Fruit fly (Drosophila melanogaster): Measurements from ENCODE around the gene tap.

tap gene

DNA sequence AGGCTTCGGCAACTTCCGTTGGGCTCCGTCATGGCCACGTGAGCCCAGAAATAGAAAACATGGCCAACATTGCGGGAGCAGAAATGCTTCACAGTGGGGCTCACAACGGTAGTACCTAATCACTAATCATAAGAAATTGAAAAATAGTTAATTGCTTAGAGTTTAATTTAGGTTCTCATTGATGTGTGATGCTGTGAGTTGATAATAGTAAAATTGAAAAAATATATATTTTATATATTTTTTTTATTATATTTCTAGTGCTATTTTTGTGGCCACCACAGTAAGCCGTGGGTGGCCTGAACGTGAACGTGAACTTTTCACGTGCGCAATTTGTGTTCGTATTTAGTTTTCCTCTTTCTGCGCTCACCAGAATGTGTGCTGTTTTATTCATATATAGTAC lies 49.0 kb upstream of the tap start (continued):
- TF ChIP-seq pan (optimal IDR thresholded peaks at IDR 0.05), result no peak
- peak in 1 of 2 experiments; percentile 60 for TF ChIP-seq pan (GFP tag; optimal IDR thresholded peaks at IDR 0.05 in 1 of 2, IDR thresholded peaks at IDR 0.05 in 1 of 2)
- peak; percentile 34 for TF ChIP-seq Fer3 (tag; optimal IDR thresholded peaks at IDR 0.05)
- no peak for TF ChIP-seq dpn (GFP tag; optimal IDR thresholded peaks at IDR 0.05)
- peak; percentile 6 for TF ChIP-seq nau (GFP tag; optimal IDR thresholded peaks at IDR 0.05)
- peak; percentile 57 for TF ChIP-seq Meics (GFP tag; optimal IDR thresholded peaks at IDR 0.05)
- peak; percentile 23; the same call in 1 of the 2 replicates for TF ChIP-seq CG10366 (GFP tag; IDR thresholded peaks at IDR 0.05)
- 0 out of 3 replicates have a peak, but pooled peaks have one; percentile 15 for TF ChIP-seq ase (GFP tag; IDR thresholded peaks at IDR 0.05)
- TF ChIP-seq CG2120 (GFP tag; optimal IDR thresholded peaks at IDR 0.05), result peak; percentile 31
- TF ChIP-seq CG12744 (GFP tag; optimal IDR thresholded peaks at IDR 0.05), result no peak
- no peak for TF ChIP-seq Gsc (GFP tag; IDR thresholded peaks at IDR 0.05)
- TF ChIP-seq scrt (GFP tag; optimal IDR thresholded peaks at IDR 0.05), result peak; percentile 36
- peak; percentile 68 for TF ChIP-seq cwo (GFP tag; optimal IDR thresholded peaks at IDR 0.05)
- TF ChIP-seq CG2678 (tag; optimal IDR thresholded peaks at IDR 0.05), result peak; percentile 61
- no peak for TF ChIP-seq GATAe (GFP tag; conservative IDR thresholded peaks at IDR 0.05)
- TF ChIP-seq CG31224 (GFP tag; IDR thresholded peaks at IDR 0.05), result peak; percentile 40; the same call in 1 of the 2 replicates
- TF ChIP-seq CG17359 (tag; optimal IDR thresholded peaks at IDR 0.05), result peak; percentile 43
- peak; percentile 18 for TF ChIP-seq tin (GFP tag; optimal IDR thresholded peaks at IDR 0.05)
- TF ChIP-seq D19A (tag; optimal IDR thresholded peaks at IDR 0.05), result peak; percentile 56
- TF ChIP-seq CG13424 (tag; optimal IDR thresholded peaks at IDR 0.05), result peak; percentile 32
- no peak for TF ChIP-seq Tbp (GFP tag; optimal IDR thresholded peaks at IDR 0.05)
- TF ChIP-seq odd (GFP tag; optimal IDR thresholded peaks at IDR 0.05), result peak; percentile 2
- TF ChIP-seq CoRest (tag; optimal IDR thresholded peaks at IDR 0.05), result peak; percentile 29
- TF ChIP-seq CG11085 (GFP tag; IDR thresholded peaks at IDR 0.05), result peak; percentile 48; the same call in 1 of the 2 replicates
- peak; percentile 27 for TF ChIP-seq ATbp (GFP tag; optimal IDR thresholded peaks at IDR 0.05)
- TF ChIP-seq CG17328 (GFP tag; IDR thresholded peaks at IDR 0.05), result 0 out of 2 replicates have a peak, but pooled peaks have one; percentile 45
- TF ChIP-seq CG31365 (tag; optimal IDR thresholded peaks at IDR 0.05), result no peak
- TF ChIP-seq ind (GFP tag; optimal IDR thresholded peaks at IDR 0.05), result peak; percentile 13
- 0 out of 2 replicates have a peak, but pooled peaks have one; percentile 38 for TF ChIP-seq Atf6 (GFP tag; IDR thresholded peaks at IDR 0.05)
- TF ChIP-seq CG32532 (GFP tag; IDR thresholded peaks at IDR 0.05), result peak; percentile 74
- peak; percentile 87 for TF ChIP-seq CG18599 (GFP tag; optimal IDR thresholded peaks at IDR 0.05)
- TF ChIP-seq CG11504 (tag; optimal IDR thresholded peaks at IDR 0.05), result peak; percentile 75
- TF ChIP-seq CG11456 (GFP tag; IDR thresholded peaks at IDR 0.05), result no peak
- TF ChIP-seq CG2712 (tag; optimal IDR thresholded peaks at IDR 0.05), result peak; percentile 67
- TF ChIP-seq Dbx (GFP tag; IDR thresholded peaks at IDR 0.05), result 0 out of 3 replicates have a peak, but pooled peaks have one; percentile 50
- TF ChIP-seq C15 (GFP tag; IDR thresholded peaks at IDR 0.05), result 0 out of 3 replicates have a peak, but pooled peaks have one; percentile 8
- TF ChIP-seq CG12391 (tag; optimal IDR thresholded peaks at IDR 0.05), result peak; percentile 33
- TF ChIP-seq grn (GFP tag; optimal IDR thresholded peaks at IDR 0.05), result no peak
- no peak for TF ChIP-seq Drgx (GFP tag; IDR thresholded peaks at IDR 0.05)
- no peak for TF ChIP-seq CG10321 (GFP tag; IDR thresholded peaks at IDR 0.05)
- no peak for TF ChIP-seq schlank (tag; optimal IDR thresholded peaks at IDR 0.05)
- TF ChIP-seq CG14667 (GFP tag; IDR thresholded peaks at IDR 0.05), result peak; percentile 45
- peak; percentile 37 for TF ChIP-seq HHEX (GFP tag; optimal IDR thresholded peaks at IDR 0.05)
- peak; percentile 23; the same call in 1 of the 2 replicates for TF ChIP-seq onecut (GFP tag; IDR thresholded peaks at IDR 0.05)
- 0 out of 2 replicates have a peak, but pooled peaks have one; percentile 20 for TF ChIP-seq sob (GFP tag; IDR thresholded peaks at IDR 0.05)
- peak; percentile 65 for TF ChIP-seq row (GFP tag; IDR thresholded peaks at IDR 0.05)
- TF ChIP-seq CG8765 (GFP tag; IDR thresholded peaks at IDR 0.05), result peak; percentile 12; the same call in 1 of the 2 replicates
- no peak for TF ChIP-seq CG6765 (GFP tag; optimal IDR thresholded peaks at IDR 0.05)
- TF ChIP-seq Sox100B (GFP tag; optimal IDR thresholded peaks at IDR 0.05), result peak; percentile 43
- no peak for TF ChIP-seq pita (GFP tag; optimal IDR thresholded peaks at IDR 0.05)
- peak; percentile 82 for TF ChIP-seq Fer1 (GFP tag; optimal IDR thresholded peaks at IDR 0.05)
